Worm (Caenorhabditis elegans) whole organism, early embryonic: Measurements from ENCODE around the gene sek-3.

Source experiments
- B0310.2 ChIP-seq: sonication (generic microtip); optimal IDR thresholded peaks from 2 replicates; lab custom pipeline; 2016; ENCODE audit warnings: mild to moderate bottlenecking, missing genetic modification characterization, missing compliant biosample characterization
- ama-1 ChIP-seq: fragments of 150-350 bp; optimal IDR thresholded peaks from 2 replicates; lab custom pipeline; 2014
- ceh-13 ChIP-seq: fragments of 200-800 bp; sonication (Bioruptor generic); optimal IDR thresholded peaks from 2 replicates; lab custom pipeline; 2018; ENCODE audit warnings: mild to moderate bottlenecking, missing genetic modification characterization, missing compliant biosample characterization
- flt-1 ChIP-seq: fragments of 200-800 bp; sonication (Bioruptor generic); IDR thresholded peaks from 2 replicates; pipeline ENCODE4 v1.3.6; 2022; ENCODE audit warnings: missing genetic modification characterization, missing compliant biosample characterization
- tbx-11 ChIP-seq: fragments of 200-800 bp; sonication (Bioruptor generic); IDR thresholded peaks from 2 replicates; pipeline ENCODE4 v1.3.6; 2022; ENCODE audit warnings: missing genetic modification characterization, missing compliant biosample characterization

DNA sequence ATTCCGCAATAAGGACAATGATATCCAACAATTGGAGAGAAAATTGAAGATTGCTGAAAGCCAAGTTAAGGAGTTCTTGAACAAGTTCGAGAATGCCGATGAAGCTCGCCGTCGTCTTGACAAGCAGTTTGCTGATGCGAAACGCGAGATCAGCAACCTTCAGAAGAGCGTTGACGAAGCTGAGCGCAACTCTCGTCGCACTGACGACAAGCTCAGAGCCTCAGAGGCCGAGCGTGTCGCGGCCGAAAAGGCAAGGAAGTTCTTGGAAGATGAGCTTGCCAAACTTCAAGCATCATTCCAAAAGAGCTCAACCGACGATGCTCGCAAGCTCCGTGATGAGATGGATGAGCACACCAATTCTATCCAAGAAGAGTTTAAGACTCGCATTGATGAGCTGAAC is 31.3 kb upstream of the sek-3 start:
- no peak for TF ChIP-seq B0310.2 (tag; lab: Kevin White, UChicago)
- no peak for TF ChIP-seq ama-1 (lab: Kevin White, UChicago)
- no peak for TF ChIP-seq flt-1 (GFP tag; lab: Robert Waterston, UW)
- TF ChIP-seq tbx-11 = no peak
- no peak for TF ChIP-seq ceh-13 (GFP tag; lab: Kevin White, UChicago)
